Worm (Caenorhabditis elegans) whole organism, L3 larva: ENCODE data around the gene cyp-33B1.

Experiments used
- ama-1 ChIP-seq: fragments of 150-350 bp; optimal IDR thresholded peaks from 2 replicates; lab custom pipeline; 2018
- nhr-11 ChIP-seq: fragments of 150-350 bp; optimal IDR thresholded peaks from 2 replicates; lab custom pipeline; 2014; ENCODE audit warnings: missing biosample characterization, missing genetic modification characterization
- nhr-12 ChIP-seq: fragments of 150-350 bp; optimal IDR thresholded peaks from 2 replicates; lab custom pipeline; 2014; ENCODE audit warnings: missing biosample characterization, missing genetic modification characterization
- pha-4 ChIP-seq: fragments of 150-350 bp; optimal IDR thresholded peaks from 2 replicates; lab custom pipeline; 2014; ENCODE audit warnings: missing biosample characterization, missing genetic modification reagents, missing genetic modification characterization
- unc-39 ChIP-seq: sonication (generic microtip); optimal IDR thresholded peaks from 4 replicates; lab custom pipeline; 2017; ENCODE audit warnings: missing biosample characterization, missing genetic modification characterization
- unc-62 ChIP-seq: fragments of 150-350 bp; sonication (generic microtip); optimal IDR thresholded peaks from 4 replicates; lab custom pipeline; 2014; ENCODE audit warnings: missing biosample characterization, missing genetic modification reagents, missing genetic modification characterization

ce11 chrV:9088758-9089157 is 47.6 kb downstream of the cyp-33B1 start:
- TF ChIP-seq unc-39 (tag; lab: Kevin White, UChicago) (no peak), unc-62 (GFP tag; lab: Kevin White, UChicago) (no peak), nhr-12 (tag; lab: Kevin White, UChicago) (no peak), nhr-11 (tag; lab: Kevin White, UChicago) (no peak), pha-4 (tag; lab: Kevin White, UChicago) (no peak), ama-1 (lab: Kevin White, UChicago) (peak; percentile 99)
